Fruit fly (Drosophila melanogaster) whole organism, embryonic: Measurements from ENCODE around the gene SdicB.

Source experiments
- Aef1 ChIP-seq: fragments of 200-800 bp; sonication (Bioruptor generic); IDR thresholded peaks from 3 replicates; pipeline ENCODE4 v1.3.6; 2022; ENCODE audit warnings: missing biosample characterization, missing genetic modification characterization
- CG10274 ChIP-seq: fragments of 200-800 bp; sonication (Bioruptor generic); optimal IDR thresholded peaks from 3 replicates; lab custom pipeline; 2017; ENCODE audit warnings: missing biosample characterization, mild to moderate bottlenecking, missing genetic modification characterization
- CG12391 ChIP-seq: fragments of 200-800 bp; sonication (Bioruptor generic); optimal IDR thresholded peaks from 3 replicates; lab custom pipeline; 2018; ENCODE audit warnings: missing biosample characterization, mild to moderate bottlenecking, missing genetic modification characterization, moderate library complexity
- CG13624 ChIP-seq: fragments of 200-800 bp; sonication (Bioruptor generic); optimal IDR thresholded peaks from 2 replicates; lab custom pipeline; 2016; ENCODE audit warnings: missing biosample characterization, missing genetic modification characterization
- CG14441 ChIP-seq: fragments of 200-800 bp; sonication (Bioruptor generic); IDR thresholded peaks from 2 replicates; pipeline ENCODE4 v1.3.6; 2022; ENCODE audit warnings: missing biosample characterization, missing genetic modification characterization
- CG14667 ChIP-seq: fragments of 200-800 bp; sonication (Bioruptor generic); IDR thresholded peaks from 2 replicates; pipeline ENCODE4 v1.3.6; 2022; ENCODE audit warnings: missing biosample characterization, missing genetic modification characterization
- CG14710 ChIP-seq: fragments of 200-800 bp; sonication (Bioruptor generic); optimal IDR thresholded peaks from 3 replicates; lab custom pipeline; 2019; ENCODE audit warnings: missing biosample characterization, mild to moderate bottlenecking, missing genetic modification characterization, moderate library complexity
- CG15479 ChIP-seq: fragments of 200-800 bp; sonication (Bioruptor generic); optimal IDR thresholded peaks from 3 replicates; lab custom pipeline; 2019; ENCODE audit warnings: missing biosample characterization, mild to moderate bottlenecking, missing genetic modification characterization, moderate library complexity
- CG1603 ChIP-seq: fragments of 200-800 bp; sonication (Bioruptor generic); optimal IDR thresholded peaks from 2 replicates; lab custom pipeline; 2019; ENCODE audit warnings: missing biosample characterization, mild to moderate bottlenecking, missing genetic modification characterization, moderate library complexity
- CG17829 ChIP-seq: fragments of 200-800 bp; optimal IDR thresholded peaks from 2 replicates; lab custom pipeline; 2019; ENCODE audit warnings: missing biosample characterization, mild to moderate bottlenecking, missing genetic modification characterization, moderate library complexity
- CG2202 ChIP-seq: fragments of 200-800 bp; sonication (Bioruptor generic); optimal IDR thresholded peaks from 2 replicates; lab custom pipeline; 2018; ENCODE audit warnings: missing biosample characterization, mild to moderate bottlenecking, missing genetic modification characterization
- CG2712 ChIP-seq: fragments of 200-800 bp; optimal IDR thresholded peaks from 3 replicates; lab custom pipeline; 2019; ENCODE audit warnings: missing biosample characterization, mild to moderate bottlenecking, missing genetic modification characterization, moderate library complexity
- CG2875 ChIP-seq: fragments of 200-800 bp; sonication (Bioruptor generic); optimal IDR thresholded peaks from 2 replicates; lab custom pipeline; 2017; ENCODE audit warnings: missing biosample characterization, mild to moderate bottlenecking, missing genetic modification characterization, missing genetic modification reagents
- CG30020 ChIP-seq: fragments of 200-800 bp; optimal IDR thresholded peaks from 2 replicates; lab custom pipeline; 2019; ENCODE audit warnings: missing biosample characterization, mild to moderate bottlenecking, missing genetic modification characterization, moderate library complexity
- CG33213 ChIP-seq: fragments of 200-800 bp; sonication (Bioruptor generic); optimal IDR thresholded peaks from 3 replicates; lab custom pipeline; 2016; ENCODE audit warnings: missing biosample characterization, missing genetic modification characterization
- CG42726 ChIP-seq: fragments of 200-800 bp; sonication (Bioruptor generic); IDR thresholded peaks from 2 replicates; pipeline ENCODE4 v1.3.6; 2022; ENCODE audit warnings: missing biosample characterization, missing genetic modification characterization; ENCODE audit not compliant: partially characterized antibody
- CG4854 ChIP-seq: fragments of 200-800 bp; sonication (Bioruptor generic); optimal IDR thresholded peaks from 2 replicates; lab custom pipeline; 2016; ENCODE audit warnings: missing biosample characterization, missing genetic modification characterization, inconsistent platforms
- CG7357 ChIP-seq: fragments of 200-800 bp; sonication (Bioruptor generic); IDR thresholded peaks from 3 replicates; pipeline ENCODE4 v1.3.6; 2022; ENCODE audit warnings: missing biosample characterization, missing genetic modification characterization
- CG7963 ChIP-seq: fragments of 200-800 bp; sonication (Bioruptor generic); IDR thresholded peaks from 3 replicates; pipeline ENCODE4 v1.3.6; 2022; ENCODE audit warnings: missing biosample characterization, missing genetic modification characterization; ENCODE audit not compliant: partially characterized antibody
- CG9932 ChIP-seq: fragments of 200-800 bp; sonication (Bioruptor generic); IDR thresholded peaks from 2 replicates; pipeline ENCODE4 v1.3.6; 2022; ENCODE audit warnings: missing biosample characterization, missing genetic modification characterization
- Doc2 ChIP-seq: fragments of 200-800 bp; sonication (Bioruptor generic); IDR thresholded peaks from 2 replicates; pipeline ENCODE4 v1.3.6; 2022; ENCODE audit warnings: missing biosample characterization, missing genetic modification characterization
- Ets97D ChIP-seq: fragments of 200-800 bp; sonication (Bioruptor generic); optimal IDR thresholded peaks from 3 replicates; lab custom pipeline; 2016; ENCODE audit warnings: missing biosample characterization, missing genetic modification characterization
- Fer3 ChIP-seq: fragments of 200-800 bp; sonication (Bioruptor generic); optimal IDR thresholded peaks from 2 replicates; lab custom pipeline; 2018; ENCODE audit warnings: missing biosample characterization, mild to moderate bottlenecking, missing genetic modification characterization, moderate library complexity
- Gug ChIP-seq: fragments of 200-800 bp; sonication (Bioruptor generic); IDR thresholded peaks from 4 replicates; pipeline ENCODE4 v1.3.6; 2022; ENCODE audit warnings: missing biosample characterization, missing genetic modification characterization
- HLH54F ChIP-seq: fragments of 200-800 bp; sonication (Bioruptor generic); optimal IDR thresholded peaks from 3 replicates; lab custom pipeline; 2016; ENCODE audit warnings: missing biosample characterization, missing genetic modification characterization
- Hey ChIP-seq: fragments of 200-800 bp; sonication (Bioruptor generic); optimal IDR thresholded peaks from 3 replicates; lab custom pipeline; 2018; ENCODE audit warnings: missing biosample characterization, mild to moderate bottlenecking, missing genetic modification characterization
- Nf-YB ChIP-seq: fragments of 200-800 bp; sonication (Bioruptor generic); optimal IDR thresholded peaks from 3 replicates; lab custom pipeline; 2019; ENCODE audit warnings: missing biosample characterization, mild to moderate bottlenecking, missing genetic modification characterization, moderate library complexity
- Rfx ChIP-seq: fragments of 200-800 bp; sonication (Bioruptor generic); IDR thresholded peaks from 2 replicates; pipeline ENCODE4 v1.3.6; 2022; ENCODE audit warnings: missing biosample characterization, missing genetic modification characterization
- Sin3A ChIP-seq: fragments of >200 bp; optimal IDR thresholded peaks from 2 replicates; lab custom pipeline; 2018
- amos ChIP-seq: fragments of 200-800 bp; sonication (Bioruptor generic); IDR thresholded peaks from 2 replicates; pipeline ENCODE4 v1.3.6; 2022; ENCODE audit warnings: missing biosample characterization, missing genetic modification characterization; ENCODE audit not compliant: partially characterized antibody
- ash1 ChIP-seq: fragments of 200-800 bp; sonication (Bioruptor generic); optimal IDR thresholded peaks from 2 replicates; lab custom pipeline; 2018; ENCODE audit warnings: missing biosample characterization, mild to moderate bottlenecking, missing genetic modification characterization
- bbx ChIP-seq: fragments of 200-800 bp; sonication (Bioruptor generic); IDR thresholded peaks from 2 replicates; pipeline ENCODE4 v1.3.6; 2022; ENCODE audit warnings: missing biosample characterization, missing genetic modification characterization; ENCODE audit not compliant: partially characterized antibody
- dimm ChIP-seq: fragments of 200-800 bp; sonication (Bioruptor generic); IDR thresholded peaks from 2 replicates; pipeline ENCODE4 v1.3.6; 2022; ENCODE audit warnings: missing biosample characterization, missing genetic modification characterization
- dysf ChIP-seq: fragments of 200-800 bp; sonication (Bioruptor generic); IDR thresholded peaks from 3 replicates; pipeline ENCODE4 v1.3.6; 2022; ENCODE audit warnings: missing biosample characterization, missing genetic modification characterization
- ems ChIP-seq: fragments of 200-800 bp; sonication (Bioruptor generic); optimal IDR thresholded peaks from 3 replicates; lab custom pipeline; 2016; ENCODE audit warnings: missing biosample characterization, missing genetic modification characterization
- eyg ChIP-seq: fragments of 200-800 bp; sonication (Bioruptor generic); optimal IDR thresholded peaks from 3 replicates; lab custom pipeline; 2016; ENCODE audit warnings: missing biosample characterization, missing genetic modification characterization
- gce ChIP-seq: fragments of 200-800 bp; sonication (Bioruptor generic); IDR thresholded peaks from 3 replicates; pipeline ENCODE4 v1.3.6; 2022; ENCODE audit warnings: missing biosample characterization, missing genetic modification characterization
- gcm2 ChIP-seq: fragments of 200-800 bp; sonication (Bioruptor generic); optimal IDR thresholded peaks from 2 replicates; lab custom pipeline; 2016; ENCODE audit warnings: missing biosample characterization, missing genetic modification characterization
- grau ChIP-seq: fragments of 200-800 bp; optimal IDR thresholded peaks from 3 replicates; lab custom pipeline; 2019; ENCODE audit warnings: missing biosample characterization, mild to moderate bottlenecking, missing genetic modification characterization, moderate library complexity
- jing ChIP-seq: fragments of 200-800 bp; sonication (Bioruptor generic); optimal IDR thresholded peaks from 2 replicates; lab custom pipeline; 2018; ENCODE audit warnings: missing biosample characterization, mild to moderate bottlenecking, missing genetic modification characterization
- jumu ChIP-seq: fragments of 200-800 bp; sonication (Bioruptor generic); optimal IDR thresholded peaks from 3 replicates; lab custom pipeline; 2016; ENCODE audit warnings: missing biosample characterization, missing genetic modification characterization
- mld ChIP-seq: fragments of 200-800 bp; sonication (Bioruptor generic); IDR thresholded peaks from 3 replicates; pipeline ENCODE4 v1.3.6; 2022; ENCODE audit warnings: missing biosample characterization, missing genetic modification characterization; ENCODE audit not compliant: partially characterized antibody
- nerfin-2 ChIP-seq: fragments of 200-800 bp; sonication (Bioruptor generic); IDR thresholded peaks from 2 replicates; pipeline ENCODE4 v1.3.6; 2022; ENCODE audit warnings: missing biosample characterization, missing genetic modification characterization; ENCODE audit not compliant: partially characterized antibody
- pita ChIP-seq: fragments of 200-800 bp; sonication (Bioruptor generic); optimal IDR thresholded peaks from 2 replicates; lab custom pipeline; 2017; ENCODE audit warnings: missing biosample characterization, mild to moderate bottlenecking, missing genetic modification characterization
- prd ChIP-seq, 3 experiments: fragments of >200 bp in 2 of 3; fragments of 200-800 bp in 1 of 3; sonication (Bioruptor generic) in 1 of 3; optimal IDR thresholded peaks in 2 of 3; IDR thresholded peaks in 1 of 3; 2 replicates in 2 of 3; 3 replicates in 1 of 3; pipeline versions ENCODE4 v1.3.6 to Lab custom; 2017 to 2022; ENCODE audit warnings: missing biosample characterization in 1 of 3, missing genetic modification characterization in 1 of 3
- pros ChIP-seq: fragments of 200-800 bp; sonication (Bioruptor generic); optimal IDR thresholded peaks from 3 replicates; lab custom pipeline; 2019; ENCODE audit warnings: missing biosample characterization, mild to moderate bottlenecking, missing genetic modification characterization, moderate library complexity
- tna ChIP-seq: fragments of 200-800 bp; sonication (Bioruptor generic); IDR thresholded peaks from 2 replicates; pipeline ENCODE4 v1.3.6; 2022; ENCODE audit warnings: missing biosample characterization, missing genetic modification characterization; ENCODE audit not compliant: partially characterized antibody
- ttk ChIP-seq: fragments of 200-800 bp; sonication (Bioruptor generic); IDR thresholded peaks from 2 replicates; pipeline ENCODE4 v2.1.2; 2022; ENCODE audit warnings: missing biosample characterization, missing genetic modification characterization
- tup ChIP-seq: fragments of 200-800 bp; sonication (Bioruptor generic); optimal IDR thresholded peaks from 2 replicates; lab custom pipeline; 2016; ENCODE audit warnings: missing biosample characterization, mild to moderate bottlenecking, missing genetic modification characterization, moderate library complexity
- unc-4 ChIP-seq: fragments of 200-800 bp; sonication (Bioruptor generic); IDR thresholded peaks from 2 replicates; pipeline ENCODE4 v1.3.6; 2022; ENCODE audit warnings: missing biosample characterization, missing genetic modification characterization; ENCODE audit not compliant: partially characterized antibody

The SdicB gene

DNA sequence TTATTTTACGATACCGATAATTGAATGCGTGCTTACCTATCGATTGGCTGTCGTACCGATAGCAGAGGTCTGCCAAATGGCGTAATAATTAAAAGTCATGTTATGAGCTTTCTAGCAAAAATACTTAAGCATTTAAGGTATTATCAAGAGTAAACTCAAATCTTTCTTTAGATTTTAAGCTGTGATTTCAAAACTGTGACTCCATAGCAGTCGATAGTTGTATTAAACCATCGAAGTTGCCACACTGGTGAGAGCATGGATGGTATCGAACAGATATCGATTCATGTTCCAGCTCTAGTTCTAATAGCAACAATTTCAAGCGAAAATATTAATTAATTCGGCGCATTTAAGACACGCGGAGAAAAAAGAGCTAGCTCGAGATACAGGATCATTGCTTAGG is 41.7 kb upstream of the SdicB start, which contains the start of the genes CG17068 and Rab10 (continued):
- TF ChIP-seq eyg (GFP tag; lab: Kevin White, UChicago), result no peak
- TF ChIP-seq prd (optimal IDR thresholded peaks at IDR 0.05; lab: Kevin White, UChicago), result no peak
- TF ChIP-seq prd (GFP tag; IDR thresholded peaks at IDR 0.05; lab: Robert Waterston, UW), result 0 out of 3 replicates have a peak, but pooled peaks have one; percentile 8
- TF ChIP-seq dimm (GFP tag; lab: Robert Waterston, UW), result no peak
- peak; percentile 84 for TF ChIP-seq tna (GFP tag; lab: Robert Waterston, UW)
- no peak for TF ChIP-seq CG4854 (GFP tag; lab: Kevin White, UChicago)
- TF ChIP-seq ems (GFP tag; lab: Kevin White, UChicago), result no peak
- TF ChIP-seq Fer3 (tag; lab: Kevin White, UChicago), result no peak
- TF ChIP-seq CG15479 (GFP tag; lab: Kevin White, UChicago), result peak; percentile 25
- no peak for TF ChIP-seq jumu (GFP tag; lab: Kevin White, UChicago)
- no peak for TF ChIP-seq CG10274
- peak; percentile 86 for TF ChIP-seq Sin3A (lab: Kevin White, UChicago)
- TF ChIP-seq pita (GFP tag; lab: Kevin White, UChicago), result no peak
- TF ChIP-seq tup (GFP tag; lab: Kevin White, UChicago), result no peak
- TF ChIP-seq Ets97D, result peak; percentile 49
- peak; percentile 88 for TF ChIP-seq nerfin-2 (GFP tag; lab: Robert Waterston, UW)
- no peak for TF ChIP-seq gcm2 (GFP tag; lab: Kevin White, UChicago)
- peak; percentile 94 for TF ChIP-seq unc-4
- TF ChIP-seq mld, result peak; percentile 75
- TF ChIP-seq grau (tag; lab: Kevin White, UChicago), result peak; percentile 12
- TF ChIP-seq bbx (GFP tag; lab: Robert Waterston, UW), result peak; percentile 84
- no peak for TF ChIP-seq pros (GFP tag; lab: Kevin White, UChicago)
- TF ChIP-seq CG1603 (tag; lab: Kevin White, UChicago), result peak; percentile 60
- peak; percentile 27; the same call in 1 of the 2 replicates for TF ChIP-seq CG9932 (GFP tag; lab: Robert Waterston, UW)
- peak; percentile 74 for TF ChIP-seq CG42726 (GFP tag; lab: Robert Waterston, UW)
- peak; percentile 88 for TF ChIP-seq amos (GFP tag; lab: Robert Waterston, UW)
- TF ChIP-seq jing (GFP tag; lab: Kevin White, UChicago), result no peak
- no peak for TF ChIP-seq Doc2 (GFP tag; lab: Robert Waterston, UW)
- TF ChIP-seq CG7357 (GFP tag; lab: Robert Waterston, UW), result no peak
- TF ChIP-seq CG7963 (GFP tag; lab: Robert Waterston, UW), result peak; percentile 85
- no peak for TF ChIP-seq CG2202 (tag; lab: Kevin White, UChicago)
- TF ChIP-seq CG30020 (tag; lab: Kevin White, UChicago), result peak; percentile 37
- TF ChIP-seq CG14710 (tag; lab: Kevin White, UChicago), result peak; percentile 68
- peak; percentile 31 for TF ChIP-seq CG33213 (GFP tag; lab: Kevin White, UChicago)
- no peak for TF ChIP-seq HLH54F (GFP tag; lab: Kevin White, UChicago)
- TF ChIP-seq ash1 (GFP tag; lab: Kevin White, UChicago), result no peak
- TF ChIP-seq CG12391 (tag; lab: Kevin White, UChicago), result peak; percentile 31
- TF ChIP-seq CG14441 (GFP tag; lab: Robert Waterston, UW), result no peak
- TF ChIP-seq CG13624 (GFP tag; lab: Kevin White, UChicago), result peak; percentile 51
- TF ChIP-seq, all 482 proteins: peak for 93

- TF ChIP-seq ttk, result peak; percentile 36; the same call in 1 of the 2 replicates
- no peak for TF ChIP-seq gce (GFP tag; lab: Robert Waterston, UW)
- no peak for TF ChIP-seq Hey (tag; lab: Kevin White, UChicago)
- TF ChIP-seq CG14667, result peak; percentile 30; the same call in 1 of the 2 replicates
- TF ChIP-seq CG1603 (tag; lab: Kevin White, UChicago), result peak; percentile 26
- TF ChIP-seq CG14441 (GFP tag; lab: Robert Waterston, UW), result peak; percentile 52; the same call in 1 of the 2 replicates
- no peak for TF ChIP-seq Nf-YB
- peak; percentile 39; the same call in 2 of the 3 replicates for TF ChIP-seq dysf (GFP tag; lab: Robert Waterston, UW)
- peak; percentile 12 for TF ChIP-seq CG2712 (tag; lab: Kevin White, UChicago)
- TF ChIP-seq Gug, result peak; percentile 47; the same call in 1 of the 4 replicates
- peak; percentile 19 for TF ChIP-seq CG17829 (tag; lab: Kevin White, UChicago)
- no peak for TF ChIP-seq Aef1 (GFP tag; lab: Robert Waterston, UW)
- TF ChIP-seq Rfx (GFP tag; lab: Robert Waterston, UW), result peak; percentile 19; the same call in 1 of the 2 replicates
- TF ChIP-seq CG2875 (GFP tag; lab: Kevin White, UChicago), result no peak
Measured at dm6 chrX:20247710-20248109, 38.3 kb upstream of the SdicB start.
